Worm (Caenorhabditis elegans) whole organism, L3 larva: ENCODE measurements around the gene R13H4.6.

Experiments used
- R02D3.7 ChIP-seq: fragments of 150-350 bp; optimal IDR thresholded peaks from 2 replicates; lab custom pipeline; 2014; ENCODE audit warnings: missing biosample characterization, missing genetic modification characterization
- ZK546.5 ChIP-seq: sonication (generic microtip); optimal IDR thresholded peaks from 2 replicates; lab custom pipeline; 2017; ENCODE audit warnings: missing biosample characterization, missing genetic modification characterization
- ceh-16 ChIP-seq: sonication (generic microtip); optimal IDR thresholded peaks from 2 replicates; lab custom pipeline; 2017; ENCODE audit warnings: missing biosample characterization, missing genetic modification characterization
- ceh-28 ChIP-seq: fragments of 150-350 bp; optimal IDR thresholded peaks from 2 replicates; lab custom pipeline; 2014; ENCODE audit warnings: missing biosample characterization, missing genetic modification reagents, missing genetic modification characterization
- ceh-82 ChIP-seq: fragments of 150-350 bp; optimal IDR thresholded peaks from 2 replicates; lab custom pipeline; 2014; ENCODE audit warnings: missing biosample characterization, missing genetic modification characterization
- ceh-9 ChIP-seq: sonication (generic microtip); optimal IDR thresholded peaks from 2 replicates; lab custom pipeline; 2018; ENCODE audit warnings: missing biosample characterization, missing genetic modification characterization
- daf-12 ChIP-seq: fragments of 150-350 bp; optimal IDR thresholded peaks from 2 replicates; lab custom pipeline; 2014; ENCODE audit warnings: missing biosample characterization, missing genetic modification reagents, missing genetic modification characterization
- egl-27 ChIP-seq: sonication (generic microtip); optimal IDR thresholded peaks from 4 replicates; lab custom pipeline; 2017; ENCODE audit warnings: missing biosample characterization, missing genetic modification reagents, missing genetic modification characterization
- egl-5 ChIP-seq: fragments of 150-350 bp; optimal IDR thresholded peaks from 2 replicates; lab custom pipeline; 2017; ENCODE audit warnings: missing biosample characterization, missing genetic modification reagents, missing genetic modification characterization, inconsistent platforms
- elt-1 ChIP-seq: fragments of 150-350 bp; optimal IDR thresholded peaks from 2 replicates; lab custom pipeline; 2014; ENCODE audit warnings: missing biosample characterization, missing genetic modification characterization
- elt-2 ChIP-seq: sonication (generic microtip); optimal IDR thresholded peaks from 2 replicates; lab custom pipeline; 2016; ENCODE audit warnings: missing genetic modification reagents, mild to moderate bottlenecking, missing genetic modification characterization, missing compliant biosample characterization
- elt-3 ChIP-seq, 3 experiments: fragments of 150-350 bp in 1 of 3; sonication (generic microtip) in 2 of 3; optimal IDR thresholded peaks; 2 replicates in 2 of 3; 4 replicates in 1 of 3; lab custom pipeline; 2014 to 2017; ENCODE audit warnings: missing biosample characterization in 3 of 3, missing genetic modification characterization in 3 of 3
- eor-1 ChIP-seq, 2 experiments: fragments of 150-350 bp; optimal IDR thresholded peaks; 2 replicates each; lab custom pipeline; 2014 to 2018; ENCODE audit warnings: missing biosample characterization in 2 of 2, missing genetic modification characterization in 2 of 2
- fkh-10 ChIP-seq: sonication (generic microtip); optimal IDR thresholded peaks from 2 replicates; lab custom pipeline; 2017; ENCODE audit warnings: missing biosample characterization, missing genetic modification reagents, missing genetic modification characterization
- fkh-2 ChIP-seq: fragments of 150-350 bp; optimal IDR thresholded peaks from 2 replicates; lab custom pipeline; 2014; ENCODE audit warnings: missing biosample characterization, missing genetic modification reagents, missing genetic modification characterization
- fos-1 ChIP-seq: fragments of 150-350 bp; optimal IDR thresholded peaks from 2 replicates; lab custom pipeline; 2014; ENCODE audit warnings: missing biosample characterization, missing genetic modification characterization
- jun-1 ChIP-seq: fragments of 150-350 bp; optimal IDR thresholded peaks from 2 replicates; lab custom pipeline; 2014; ENCODE audit warnings: missing biosample characterization, missing genetic modification reagents, missing genetic modification characterization
- lin-15B ChIP-seq: fragments of 150-350 bp; optimal IDR thresholded peaks from 2 replicates; lab custom pipeline; 2014; ENCODE audit warnings: missing biosample characterization, missing genetic modification characterization
- lin-39 ChIP-seq: fragments of 150-350 bp; optimal IDR thresholded peaks from 2 replicates; lab custom pipeline; 2018; ENCODE audit warnings: missing biosample characterization, missing genetic modification reagents, missing genetic modification characterization
- lsy-12 ChIP-seq: sonication (generic microtip); optimal IDR thresholded peaks from 2 replicates; lab custom pipeline; 2016; ENCODE audit warnings: mild to moderate bottlenecking, missing genetic modification characterization, missing compliant biosample characterization
- mml-1 ChIP-seq: fragments of 150-350 bp; sonication (generic microtip); optimal IDR thresholded peaks from 3 replicates; lab custom pipeline; 2014; ENCODE audit warnings: missing biosample characterization, missing genetic modification characterization
- nfya-1 ChIP-seq: sonication (generic microtip); optimal IDR thresholded peaks from 2 replicates; lab custom pipeline; 2017; ENCODE audit warnings: missing genetic modification characterization, mild to moderate bottlenecking, missing compliant biosample characterization, antibody characterized with exemption, moderate library complexity; ENCODE audit not compliant: insufficient read depth
- nhr-11 ChIP-seq: fragments of 150-350 bp; optimal IDR thresholded peaks from 2 replicates; lab custom pipeline; 2014; ENCODE audit warnings: missing biosample characterization, missing genetic modification characterization
- nhr-12 ChIP-seq: fragments of 150-350 bp; optimal IDR thresholded peaks from 2 replicates; lab custom pipeline; 2014; ENCODE audit warnings: missing biosample characterization, missing genetic modification characterization
- nhr-23 ChIP-seq: fragments of 150-350 bp; optimal IDR thresholded peaks from 2 replicates; lab custom pipeline; 2014; ENCODE audit warnings: missing biosample characterization, missing genetic modification reagents, missing genetic modification characterization
- nhr-237 ChIP-seq: fragments of 150-350 bp; optimal IDR thresholded peaks from 2 replicates; lab custom pipeline; 2014; ENCODE audit warnings: missing biosample characterization, missing genetic modification characterization
- nhr-25 ChIP-seq: sonication (generic microtip); optimal IDR thresholded peaks from 2 replicates; lab custom pipeline; 2017; ENCODE audit warnings: missing biosample characterization, missing genetic modification characterization
- nhr-28 ChIP-seq: fragments of 150-350 bp; optimal IDR thresholded peaks from 2 replicates; lab custom pipeline; 2014; ENCODE audit warnings: missing biosample characterization, missing genetic modification characterization
- nhr-43 ChIP-seq: sonication (generic microtip); optimal IDR thresholded peaks from 2 replicates; lab custom pipeline; 2016; ENCODE audit warnings: mild to moderate bottlenecking, missing genetic modification characterization, missing compliant biosample characterization; ENCODE audit not compliant: poor library complexity, severe bottlenecking
- nhr-67 ChIP-seq: fragments of 150-350 bp; optimal IDR thresholded peaks from 2 replicates; lab custom pipeline; 2014; ENCODE audit warnings: missing biosample characterization, missing genetic modification characterization
- nhr-76 ChIP-seq: fragments of 150-350 bp; sonication (generic microtip); optimal IDR thresholded peaks from 5 replicates; lab custom pipeline; 2014; ENCODE audit warnings: missing biosample characterization, missing genetic modification characterization
- nhr-77 ChIP-seq: fragments of 150-350 bp; optimal IDR thresholded peaks from 2 replicates; lab custom pipeline; 2014; ENCODE audit warnings: missing biosample characterization, missing genetic modification characterization
- pha-4 ChIP-seq: fragments of 150-350 bp; optimal IDR thresholded peaks from 2 replicates; lab custom pipeline; 2014; ENCODE audit warnings: missing biosample characterization, missing genetic modification reagents, missing genetic modification characterization
- pqm-1 ChIP-seq: fragments of 150-350 bp; optimal IDR thresholded peaks from 2 replicates; lab custom pipeline; 2017; ENCODE audit warnings: missing biosample characterization, missing genetic modification characterization, inconsistent platforms
- skn-1 ChIP-seq: fragments of 150-350 bp; optimal IDR thresholded peaks from 2 replicates; lab custom pipeline; 2014; ENCODE audit warnings: missing biosample characterization, missing genetic modification characterization
- snpc-4 ChIP-seq: fragments of 150-350 bp; optimal IDR thresholded peaks from 2 replicates; lab custom pipeline; 2014; ENCODE audit warnings: missing biosample characterization, missing genetic modification characterization
- tbx-2 ChIP-seq: sonication (generic microtip); optimal IDR thresholded peaks from 2 replicates; lab custom pipeline; 2016; ENCODE audit warnings: mild to moderate bottlenecking, missing genetic modification characterization, missing compliant biosample characterization
- zag-1 ChIP-seq: fragments of 150-350 bp; optimal IDR thresholded peaks from 2 replicates; lab custom pipeline; 2014; ENCODE audit warnings: missing biosample characterization, missing genetic modification characterization
- ztf-11 ChIP-seq: fragments of 150-350 bp; optimal IDR thresholded peaks from 2 replicates; lab custom pipeline; 2014; ENCODE audit warnings: missing biosample characterization, missing genetic modification characterization

Gene R13H4.6

ce11 chrV:11876657-11877056 lies 13.7 kb downstream of the R13H4.6 start:
- TF ChIP-seq fos-1 (tag; lab: Kevin White, UChicago) (no peak), ceh-28 (tag; lab: Kevin White, UChicago) (no peak), ztf-11 (tag; lab: Kevin White, UChicago) (no peak), nfya-1 (tag; lab: Kevin White, UChicago) (no peak), lin-15B (tag; lab: Kevin White, UChicago) (no peak), egl-27 (tag; lab: Kevin White, UChicago) (no peak), eor-1 (tag; optimal IDR thresholded peaks at IDR 0.05; lab: Kevin White, UChicago) (no peak), nhr-67 (tag; lab: Kevin White, UChicago) (no peak), snpc-4 (no peak), nhr-237 (tag; lab: Kevin White, UChicago) (no peak), nhr-76 (tag; lab: Kevin White, UChicago) (no peak), zag-1 (tag; lab: Kevin White, UChicago) (no peak), nhr-28 (tag; lab: Kevin White, UChicago) (no peak), R02D3.7 (tag; lab: Kevin White, UChicago) (no peak), egl-5 (tag; lab: Kevin White, UChicago) (no peak), nhr-11 (tag; lab: Kevin White, UChicago) (no peak), ceh-82 (tag; lab: Kevin White, UChicago) (no peak), elt-3 (tag; optimal IDR thresholded peaks at IDR 0.05; lab: Kevin White, UChicago) (no peak), lsy-12 (tag; lab: Kevin White, UChicago) (no peak), nhr-23 (tag; lab: Kevin White, UChicago) (no peak)

ce11 chrV:11879732-11880131 lies 16.8 kb downstream of the R13H4.6 start, which contains the start of gene sulp-5:
Gene sulp-5 (plus strand): TSS chrV:11880032.
- no peak for TF ChIP-seq ceh-28 (tag; lab: Kevin White, UChicago)
- TF ChIP-seq lin-39 (tag; lab: Kevin White, UChicago): no peak
- TF ChIP-seq daf-12 (tag; lab: Kevin White, UChicago): no peak
- TF ChIP-seq nfya-1 (tag; lab: Kevin White, UChicago): no peak
- TF ChIP-seq nhr-28 (tag; lab: Kevin White, UChicago): no peak
- TF ChIP-seq zag-1 (tag; lab: Kevin White, UChicago): no peak
- no peak for TF ChIP-seq lin-15B (tag; lab: Kevin White, UChicago)
- no peak for TF ChIP-seq nhr-25
- no peak for TF ChIP-seq snpc-4

ce11 chrV:11883215-11883614 lies 20.3 kb downstream of the R13H4.6 start:
- TF ChIP-seq nhr-11 (tag; lab: Kevin White, UChicago) (no peak), skn-1 (tag; lab: Kevin White, UChicago) (no peak), ceh-82 (tag; lab: Kevin White, UChicago) (no peak), egl-5 (tag; lab: Kevin White, UChicago) (no peak), elt-1 (tag; lab: Kevin White, UChicago) (no peak), ceh-9 (no peak), mml-1 (no peak), fkh-2 (tag; lab: Kevin White, UChicago) (no peak), nhr-43 (tag; lab: Kevin White, UChicago) (no peak), pha-4 (tag; lab: Kevin White, UChicago) (no peak), nhr-12 (tag; lab: Kevin White, UChicago) (no peak), tbx-2 (tag; lab: Kevin White, UChicago) (no peak), nhr-23 (tag; lab: Kevin White, UChicago) (no peak), fkh-10 (no peak), nhr-77 (tag; lab: Kevin White, UChicago) (no peak)
- TF ChIP-seq, all 47 proteins: peak for 0

ce11 chrV:11885087-11885486 lies 22.2 kb downstream of the R13H4.6 start:
- TF ChIP-seq pqm-1 (tag; lab: Kevin White, UChicago) (peak; percentile 94), ZK546.5 (tag; lab: Kevin White, UChicago) (no peak), fos-1 (tag; lab: Kevin White, UChicago) (no peak), jun-1 (tag; lab: Kevin White, UChicago) (peak; percentile 39), ceh-9 (no peak), lin-15B (tag; lab: Kevin White, UChicago) (no peak), eor-1 (tag; optimal IDR thresholded peaks at IDR 0.05; lab: Kevin White, UChicago) (no peak), ceh-28 (tag; lab: Kevin White, UChicago) (no peak), nhr-43 (tag; lab: Kevin White, UChicago) (no peak), ztf-11 (tag; lab: Kevin White, UChicago) (no peak), elt-2 (peak; percentile 32), fkh-10 (no peak), egl-27 (tag; lab: Kevin White, UChicago) (no peak), nhr-11 (tag; lab: Kevin White, UChicago) (no peak), pha-4 (tag; lab: Kevin White, UChicago) (peak; percentile 73), nhr-25 (no peak), tbx-2 (tag; lab: Kevin White, UChicago) (no peak), ceh-16 (tag; lab: Kevin White, UChicago) (no peak)
